Fruit fly (Drosophila melanogaster) whole organism, embryonic: ENCODE data around the gene Ms.
A peak's percentile ranks its signal among the peaks of the same experiment; 100 is the strongest.

Experiments used
- Atf6 ChIP-seq: fragments of 200-800 bp; sonication (Bioruptor generic); IDR thresholded peaks from 2 replicates; pipeline ENCODE4 v1.3.6; 2022; ENCODE audit warnings: missing biosample characterization, missing genetic modification characterization
- BEAF-32 ChIP-seq: fragments of 200-800 bp; sonication (Bioruptor generic); optimal IDR thresholded peaks from 3 replicates; lab custom pipeline; 2017; ENCODE audit warnings: missing biosample characterization, missing genetic modification characterization, mild to moderate bottlenecking, moderate library complexity, missing genetic modification reagents
- CG11247 ChIP-seq: fragments of 200-800 bp; sonication (Bioruptor generic); IDR thresholded peaks from 2 replicates; pipeline ENCODE4 v1.3.6; 2022; ENCODE audit warnings: missing biosample characterization, missing genetic modification characterization
- CG13894 ChIP-seq: fragments of 200-800 bp; sonication (Bioruptor generic); optimal IDR thresholded peaks from 3 replicates; lab custom pipeline; 2018; ENCODE audit warnings: missing biosample characterization, mild to moderate bottlenecking, missing genetic modification characterization, moderate library complexity
- CG14050 ChIP-seq: fragments of 200-800 bp; sonication (Bioruptor generic); IDR thresholded peaks from 3 replicates; pipeline ENCODE4 v1.3.6; 2022; ENCODE audit warnings: missing biosample characterization, missing genetic modification characterization
- CG15073 ChIP-seq: fragments of 200-800 bp; sonication (Bioruptor generic); optimal IDR thresholded peaks from 2 replicates; lab custom pipeline; 2016; ENCODE audit warnings: missing biosample characterization, missing genetic modification characterization
- CG17568 ChIP-seq: fragments of 200-800 bp; sonication (Bioruptor generic); optimal IDR thresholded peaks from 2 replicates; lab custom pipeline; 2018; ENCODE audit warnings: missing biosample characterization, mild to moderate bottlenecking, missing genetic modification characterization, moderate library complexity
- CG18476 ChIP-seq: fragments of 200-800 bp; sonication (Bioruptor generic); optimal IDR thresholded peaks from 2 replicates; lab custom pipeline; 2016; ENCODE audit warnings: missing biosample characterization, mild to moderate bottlenecking, missing genetic modification characterization
- CG3065 ChIP-seq: fragments of 200-800 bp; sonication (Bioruptor generic); optimal IDR thresholded peaks from 2 replicates; lab custom pipeline; 2016; ENCODE audit warnings: missing biosample characterization, missing genetic modification characterization
- CG34376 ChIP-seq: fragments of 200-800 bp; sonication (Bioruptor generic); optimal IDR thresholded peaks from 2 replicates; lab custom pipeline; 2018; ENCODE audit warnings: missing biosample characterization, mild to moderate bottlenecking, missing genetic modification characterization
- CG4360 ChIP-seq: fragments of 200-800 bp; sonication (Bioruptor generic); IDR thresholded peaks from 2 replicates; pipeline ENCODE4 v1.3.6; 2022; ENCODE audit warnings: missing biosample characterization, missing genetic modification characterization
- CG4730 ChIP-seq: fragments of 200-800 bp; sonication (Bioruptor generic); IDR thresholded peaks from 2 replicates; pipeline ENCODE4 v1.3.6; 2022; ENCODE audit warnings: missing biosample characterization, missing genetic modification characterization
- CG5953 ChIP-seq: fragments of 200-800 bp; sonication (Bioruptor generic); IDR thresholded peaks from 2 replicates; pipeline ENCODE4 v1.3.6; 2022; ENCODE audit warnings: missing biosample characterization, missing genetic modification characterization
- CG6813 ChIP-seq: fragments of 200-800 bp; sonication (Bioruptor generic); optimal IDR thresholded peaks from 2 replicates; lab custom pipeline; 2017; ENCODE audit warnings: missing biosample characterization, missing genetic modification characterization, mild to moderate bottlenecking, moderate library complexity, missing genetic modification reagents
- CG7357 ChIP-seq: fragments of 200-800 bp; sonication (Bioruptor generic); IDR thresholded peaks from 3 replicates; pipeline ENCODE4 v1.3.6; 2022; ENCODE audit warnings: missing biosample characterization, missing genetic modification characterization
- CG7372 ChIP-seq: fragments of 200-800 bp; sonication (Bioruptor generic); IDR thresholded peaks from 2 replicates; pipeline ENCODE4 v1.3.6; 2022; ENCODE audit warnings: missing biosample characterization, missing genetic modification characterization
- CG7556 ChIP-seq: fragments of 200-800 bp; sonication (Bioruptor generic); optimal IDR thresholded peaks from 2 replicates; lab custom pipeline; 2017; ENCODE audit warnings: missing biosample characterization, mild to moderate bottlenecking, missing genetic modification characterization
- CG8359 ChIP-seq: fragments of 200-800 bp; sonication (Bioruptor generic); optimal IDR thresholded peaks from 2 replicates; lab custom pipeline; 2017; ENCODE audit warnings: missing biosample characterization, mild to moderate bottlenecking, missing genetic modification characterization, borderline replicate concordance
- CG9609 ChIP-seq: fragments of 200-800 bp; sonication (Bioruptor generic); optimal IDR thresholded peaks from 3 replicates; lab custom pipeline; 2016; ENCODE audit warnings: missing biosample characterization, missing genetic modification characterization
- Dbx ChIP-seq: fragments of 200-800 bp; sonication (Bioruptor generic); IDR thresholded peaks from 3 replicates; pipeline ENCODE4 v1.3.6; 2022; ENCODE audit warnings: missing biosample characterization, missing genetic modification characterization
- Doc3 ChIP-seq: fragments of 200-800 bp; sonication (Bioruptor generic); IDR thresholded peaks from 3 replicates; pipeline ENCODE4 v1.3.6; 2022; ENCODE audit warnings: missing biosample characterization, missing genetic modification characterization; ENCODE audit not compliant: partially characterized antibody
- Dref ChIP-seq: fragments of 200-800 bp; sonication (Bioruptor generic); IDR thresholded peaks from 2 replicates; pipeline ENCODE4 v1.3.6; 2022; ENCODE audit warnings: missing biosample characterization, missing genetic modification characterization
- E2f2 ChIP-seq: fragments of 200-800 bp; sonication (Bioruptor generic); IDR thresholded peaks from 2 replicates; pipeline ENCODE4 v1.3.6; 2022; ENCODE audit warnings: missing biosample characterization, missing genetic modification characterization
- ERR ChIP-seq: fragments of 200-800 bp; sonication (Bioruptor generic); optimal IDR thresholded peaks from 2 replicates; lab custom pipeline; 2016; ENCODE audit warnings: missing biosample characterization, missing genetic modification characterization
- MTF-1 ChIP-seq: fragments of 200-800 bp; sonication (Bioruptor generic); optimal IDR thresholded peaks from 2 replicates; lab custom pipeline; 2018; ENCODE audit warnings: missing biosample characterization, mild to moderate bottlenecking, missing genetic modification characterization, borderline replicate concordance
- Nf-YA ChIP-seq: fragments of 200-800 bp; sonication (Bioruptor generic); IDR thresholded peaks from 2 replicates; pipeline ENCODE4 v1.3.6; 2022; ENCODE audit warnings: missing biosample characterization, missing genetic modification characterization
- Scr ChIP-seq: fragments of 200-800 bp; sonication (Bioruptor generic); IDR thresholded peaks from 2 replicates; pipeline ENCODE4 v1.3.6; 2022; ENCODE audit warnings: missing biosample characterization, missing genetic modification characterization; ENCODE audit not compliant: partially characterized antibody
- TFAM ChIP-seq: fragments of 200-800 bp; sonication (Bioruptor generic); optimal IDR thresholded peaks from 2 replicates; lab custom pipeline; 2017; ENCODE audit warnings: missing biosample characterization, missing genetic modification characterization, inconsistent platforms
- YL-1 ChIP-seq: fragments of 200-800 bp; sonication (Bioruptor generic); optimal IDR thresholded peaks from 3 replicates; lab custom pipeline; 2017; ENCODE audit warnings: missing biosample characterization, mild to moderate bottlenecking, missing genetic modification characterization
- abd-A ChIP-seq: fragments of 200-800 bp; sonication (Bioruptor generic); optimal IDR thresholded peaks from 3 replicates; lab custom pipeline; 2019; ENCODE audit warnings: missing biosample characterization, mild to moderate bottlenecking, missing genetic modification characterization, moderate library complexity
- bowl ChIP-seq: fragments of 200-800 bp; sonication (Bioruptor generic); IDR thresholded peaks from 2 replicates; pipeline ENCODE4 v1.3.6; 2022; ENCODE audit warnings: missing biosample characterization, missing genetic modification characterization
- da ChIP-seq: fragments of 200-800 bp; sonication (Bioruptor generic); optimal IDR thresholded peaks from 2 replicates; lab custom pipeline; 2016; ENCODE audit warnings: missing biosample characterization, missing genetic modification characterization
- esg ChIP-seq: fragments of 200-800 bp; sonication (Bioruptor generic); conservative IDR thresholded peaks from 2 replicates; pipeline ENCODE4 v1.3.6; 2022; ENCODE audit warnings: missing biosample characterization, missing genetic modification characterization
- fd3F ChIP-seq: fragments of 200-800 bp; sonication (Bioruptor generic); optimal IDR thresholded peaks from 2 replicates; lab custom pipeline; 2018; ENCODE audit warnings: missing biosample characterization, mild to moderate bottlenecking, missing genetic modification characterization, moderate library complexity
- fd96Cb ChIP-seq: fragments of 200-800 bp; sonication (Bioruptor generic); optimal IDR thresholded peaks from 2 replicates; lab custom pipeline; 2018; ENCODE audit warnings: missing biosample characterization, mild to moderate bottlenecking, missing genetic modification characterization, moderate library complexity
- ind ChIP-seq: fragments of 200-800 bp; sonication (Bioruptor generic); optimal IDR thresholded peaks from 3 replicates; lab custom pipeline; 2016; ENCODE audit warnings: missing biosample characterization, missing genetic modification characterization
- ken ChIP-seq: fragments of 200-800 bp; sonication (Bioruptor generic); IDR thresholded peaks from 3 replicates; pipeline ENCODE4 v1.3.6; 2022; ENCODE audit warnings: missing biosample characterization, missing genetic modification characterization
- lmd ChIP-seq: fragments of 200-800 bp; sonication (Bioruptor generic); IDR thresholded peaks from 2 replicates; pipeline ENCODE4 v1.3.6; 2022; ENCODE audit warnings: missing biosample characterization, missing genetic modification characterization
- maf-S ChIP-seq: fragments of 200-800 bp; sonication (Bioruptor generic); optimal IDR thresholded peaks from 2 replicates; lab custom pipeline; 2016; ENCODE audit warnings: missing biosample characterization, missing genetic modification characterization
- mirr ChIP-seq: fragments of 200-800 bp; sonication (Bioruptor generic); optimal IDR thresholded peaks from 3 replicates; lab custom pipeline; 2018; ENCODE audit warnings: missing biosample characterization, mild to moderate bottlenecking, missing genetic modification characterization
- odd ChIP-seq: fragments of 200-800 bp; sonication (Bioruptor generic); optimal IDR thresholded peaks from 2 replicates; lab custom pipeline; 2017; ENCODE audit warnings: missing biosample characterization, mild to moderate bottlenecking, missing genetic modification characterization
- pan ChIP-seq, 4 experiments: fragments of >200 bp in 3 of 4; fragments of 200-800 bp in 1 of 4; sonication (Bioruptor generic) in 1 of 4; optimal IDR thresholded peaks in 3 of 4; IDR thresholded peaks in 1 of 4; 2 replicates each; pipeline versions ENCODE4 v1.3.6 to Lab custom; 2017 to 2022; ENCODE audit warnings: missing biosample characterization in 2 of 4, missing genetic modification characterization in 2 of 4, mixed read lengths in 1 of 4
- pb ChIP-seq: fragments of 200-800 bp; sonication (Bioruptor generic); optimal IDR thresholded peaks from 3 replicates; lab custom pipeline; 2016; ENCODE audit warnings: missing biosample characterization, missing genetic modification characterization
- pho ChIP-seq: fragments of 200-800 bp; sonication (Bioruptor generic); optimal IDR thresholded peaks from 2 replicates; lab custom pipeline; 2016; ENCODE audit warnings: missing biosample characterization, missing genetic modification characterization
- ranshi ChIP-seq: fragments of 200-800 bp; sonication (Bioruptor generic); IDR thresholded peaks from 2 replicates; pipeline ENCODE4 v1.3.6; 2022; ENCODE audit warnings: missing biosample characterization, missing genetic modification characterization
- so ChIP-seq: fragments of 200-800 bp; sonication (Bioruptor generic); IDR thresholded peaks from 3 replicates; pipeline ENCODE4 v1.3.6; 2022; ENCODE audit warnings: missing biosample characterization, missing genetic modification characterization
- sob ChIP-seq: fragments of 200-800 bp; sonication (Bioruptor generic); IDR thresholded peaks from 2 replicates; pipeline ENCODE4 v1.3.6; 2022; ENCODE audit warnings: missing biosample characterization, missing genetic modification characterization
- stwl ChIP-seq: fragments of 200-800 bp; sonication (Bioruptor generic); optimal IDR thresholded peaks from 3 replicates; lab custom pipeline; 2018; ENCODE audit warnings: missing biosample characterization, mild to moderate bottlenecking, missing genetic modification characterization, moderate library complexity

The Ms gene

DNA sequence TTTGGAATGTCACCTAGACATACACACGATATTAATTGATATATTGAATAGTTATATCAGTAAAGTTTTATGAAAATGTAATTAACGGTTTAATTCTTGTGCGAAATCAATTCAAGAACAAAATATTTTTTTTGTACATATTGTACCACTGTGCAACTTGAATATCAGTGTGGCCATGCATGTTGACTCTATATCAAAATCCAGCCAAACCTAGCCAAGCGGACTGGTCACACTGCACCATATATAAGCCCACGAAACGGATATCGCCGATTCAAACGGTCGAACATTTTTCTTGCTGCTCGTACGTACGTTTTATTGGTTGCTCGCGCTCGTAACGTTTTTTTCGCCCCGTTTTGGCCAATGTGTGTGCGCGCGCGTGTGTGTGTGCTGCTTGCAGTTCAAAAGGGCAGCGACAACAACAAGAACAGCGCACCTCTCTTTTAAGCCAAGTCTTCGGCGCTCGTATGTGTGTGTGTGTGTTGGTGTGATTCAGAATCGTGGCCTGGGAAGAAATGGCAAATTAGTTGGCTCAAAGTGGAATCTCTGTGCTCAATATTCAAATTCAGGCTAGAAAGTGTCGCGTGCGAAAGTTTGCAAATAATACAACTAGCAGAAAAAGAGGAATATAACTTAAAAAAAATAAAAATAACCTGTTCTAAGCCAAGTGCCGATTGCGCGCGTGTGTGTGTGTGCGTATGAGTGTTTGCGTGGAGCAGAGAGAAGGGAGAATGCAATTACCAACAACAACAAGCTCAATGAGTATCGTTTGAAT lies 46.4 kb upstream of the Ms start, which contains the start of gene crb (continued):
- no peak for TF ChIP-seq CG8359 (GFP tag; lab: Kevin White, UChicago)
- peak; percentile 47; the same call in 1 of the 2 replicates for TF ChIP-seq Nf-YA (GFP tag; lab: Robert Waterston, UW)
- peak; percentile 36 for TF ChIP-seq pho
- TF ChIP-seq CG9609 (GFP tag; lab: Kevin White, UChicago) = peak; percentile 18
- peak; percentile 20 for TF ChIP-seq CG6813 (GFP tag; lab: Kevin White, UChicago)
- 0 out of 2 replicates have a peak, but pooled peaks have one; percentile 32 for TF ChIP-seq CG5953
- peak; percentile 44 for TF ChIP-seq pb (GFP tag; lab: Kevin White, UChicago)
- peak; percentile 60 for TF ChIP-seq mirr (GFP tag; lab: Kevin White, UChicago)
- no peak for TF ChIP-seq CG3065
- TF ChIP-seq fd96Cb (tag; lab: Kevin White, UChicago) = no peak
- TF ChIP-seq sob (GFP tag; lab: Robert Waterston, UW) = peak; percentile 67
- no peak for TF ChIP-seq CG15073 (GFP tag; lab: Kevin White, UChicago)
- TF ChIP-seq CG4730 = no peak
- TF ChIP-seq CG7372 (GFP tag; lab: Robert Waterston, UW) = no peak
- TF ChIP-seq YL-1 = peak; percentile 7
- TF ChIP-seq Doc3 = no peak
- TF ChIP-seq ERR (GFP tag; lab: Kevin White, UChicago) = peak; percentile 35
- TF ChIP-seq CG4360 = peak; percentile 79
- TF ChIP-seq MTF-1 (GFP tag; lab: Kevin White, UChicago) = peak; percentile 20
- 0 out of 3 replicates have a peak, but pooled peaks have one; percentile 24 for TF ChIP-seq CG14050 (GFP tag; lab: Robert Waterston, UW)
- TF ChIP-seq ken (GFP tag; lab: Robert Waterston, UW) = peak; percentile 7; the same call in 1 of the 3 replicates
- TF ChIP-seq abd-A (tag; lab: Kevin White, UChicago) = no peak
- TF ChIP-seq fd3F = no peak
- TF ChIP-seq CG18476 (GFP tag; lab: Kevin White, UChicago) = peak; percentile 13
- peak; percentile 74 for TF ChIP-seq stwl (tag; lab: Kevin White, UChicago)
- no peak for TF ChIP-seq da
- TF ChIP-seq ind = peak; percentile 31
- peak; percentile 59; the same call in 1 of the 2 replicates for TF ChIP-seq ranshi (GFP tag; lab: Robert Waterston, UW)
- peak; percentile 36 for TF ChIP-seq CG17568 (GFP tag; lab: Kevin White, UChicago)
- peak; percentile 37 for TF ChIP-seq CG7556 (GFP tag; lab: Kevin White, UChicago)
- peak; percentile 37; the same call in 1 of the 2 replicates for TF ChIP-seq lmd (GFP tag; lab: Robert Waterston, UW)
- peak; percentile 61 for TF ChIP-seq CG34376
- peak; percentile 60 for TF ChIP-seq maf-S (GFP tag; lab: Kevin White, UChicago)
- TF ChIP-seq CG7357 (GFP tag; lab: Robert Waterston, UW) = no peak
- peak; percentile 57; the same call in 1 of the 3 replicates for TF ChIP-seq so (GFP tag; lab: Robert Waterston, UW)
- no peak for TF ChIP-seq TFAM (GFP tag; lab: Kevin White, UChicago)
- peak; percentile 85 for TF ChIP-seq E2f2 (GFP tag; lab: Robert Waterston, UW)
- peak; percentile 42 for TF ChIP-seq BEAF-32 (GFP tag; lab: Kevin White, UChicago)
- TF ChIP-seq odd (GFP tag; lab: Kevin White, UChicago) = peak; percentile 43
- TF ChIP-seq Atf6 = peak; percentile 38; the same call in 1 of the 2 replicates
- no peak for TF ChIP-seq bowl (GFP tag; lab: Robert Waterston, UW)
- TF ChIP-seq Dref (GFP tag; lab: Robert Waterston, UW) = no peak
- TF ChIP-seq CG13894 (tag; lab: Kevin White, UChicago) = peak; percentile 75
- peak; percentile 68; the same call in 2 of the 3 replicates for TF ChIP-seq Dbx (GFP tag; lab: Robert Waterston, UW)
- TF ChIP-seq CG11247 (GFP tag; lab: Robert Waterston, UW) = peak; percentile 39; the same call in 1 of the 2 replicates
- TF ChIP-seq Scr (GFP tag; lab: Robert Waterston, UW) = peak; percentile 49
- no peak for TF ChIP-seq pan (optimal IDR thresholded peaks at IDR 0.05; lab: Kevin White, UChicago)
- TF ChIP-seq pan (GFP tag; optimal IDR thresholded peaks at IDR 0.05 in 1 of 2, IDR thresholded peaks at IDR 0.05 in 1 of 2) = peak in 1 of 2 experiments; percentile 44
- TF ChIP-seq esg (GFP tag; lab: Robert Waterston, UW) = no peak
